Fruit fly (Drosophila melanogaster) S2 (cell line): ENCODE measurements around the gene plum.

Experiments used
- CG8478 ChIP-seq: fragments of >200 bp; optimal IDR thresholded peaks from 2 replicates; lab custom pipeline; 2018
- CTCF ChIP-seq, 2 experiments: fragments of >200 bp; optimal IDR thresholded peaks; 2 replicates each; lab custom pipeline; 2018

- TF ChIP-seq CG8478 (lab: Kevin White, UChicago) (no peak), CTCF (optimal IDR thresholded peaks at IDR 0.05; lab: Kevin White, UChicago) (no peak)
These were observed 79.2 kb downstream of the plum start, which contains the start of gene Pdf for dm6 chr3R:26455838-26456237.
